Fruit fly (Drosophila melanogaster): ENCODE measurements around the gene Rtc1.

dm6 chrX:13747052-13747451 is 9.9 kb upstream of the Rtc1 start:
- TF ChIP-seq Sin3A (optimal IDR thresholded peaks at IDR 0.05) (no peak), psq (optimal IDR thresholded peaks at IDR 0.05) (no peak), h (optimal IDR thresholded peaks at IDR 0.05) (no peak)

All from Kc167 (cell line).